Worm (Caenorhabditis elegans) whole organism, L2 larva: ENCODE data around the gene W10C6.2.

Experiments
- C34F6.9 ChIP-seq: fragments of 150-350 bp; optimal IDR thresholded peaks from 2 replicates; lab custom pipeline; 2014; ENCODE audit warnings: missing biosample characterization, missing genetic modification characterization
- R02D3.7 ChIP-seq: fragments of 150-350 bp; optimal IDR thresholded peaks from 2 replicates; lab custom pipeline; 2014; ENCODE audit warnings: missing biosample characterization, missing genetic modification characterization
- Y55F3AM.14 ChIP-seq: fragments of 200-800 bp; sonication (Bioruptor generic); optimal IDR thresholded peaks from 2 replicates; lab custom pipeline; 2018; ENCODE audit warnings: mild to moderate bottlenecking, missing genetic modification characterization, missing compliant biosample characterization
- ZK546.5 ChIP-seq: sonication (generic microtip); optimal IDR thresholded peaks from 2 replicates; lab custom pipeline; 2017; ENCODE audit warnings: missing biosample characterization, missing genetic modification characterization
- alr-1 ChIP-seq: fragments of 150-350 bp; optimal IDR thresholded peaks from 2 replicates; lab custom pipeline; 2014; ENCODE audit warnings: missing biosample characterization, missing genetic modification characterization
- aly-2 ChIP-seq: fragments of 150-350 bp; optimal IDR thresholded peaks from 2 replicates; lab custom pipeline; 2014; ENCODE audit warnings: missing biosample characterization, missing genetic modification characterization
- ama-1 ChIP-seq: fragments of 150-350 bp; optimal IDR thresholded peaks from 2 replicates; lab custom pipeline; 2018; ENCODE audit warnings: inconsistent platforms
- blmp-1 ChIP-seq: sonication (generic microtip); optimal IDR thresholded peaks from 2 replicates; lab custom pipeline; 2017; ENCODE audit warnings: missing genetic modification characterization, mild to moderate bottlenecking, missing compliant biosample characterization, antibody characterized with exemption, moderate library complexity; ENCODE audit not compliant: insufficient read depth
- ceh-16 ChIP-seq: fragments of 150-350 bp; optimal IDR thresholded peaks from 2 replicates; lab custom pipeline; 2014; ENCODE audit warnings: missing biosample characterization, missing genetic modification characterization
- ceh-82 ChIP-seq: fragments of 150-350 bp; optimal IDR thresholded peaks from 2 replicates; lab custom pipeline; 2014; ENCODE audit warnings: missing biosample characterization, missing genetic modification characterization
- crh-2 ChIP-seq: sonication (generic microtip); optimal IDR thresholded peaks from 2 replicates; lab custom pipeline; 2017; ENCODE audit warnings: missing biosample characterization, missing genetic modification characterization
- egl-27 ChIP-seq: sonication (generic microtip); optimal IDR thresholded peaks from 3 replicates; lab custom pipeline; 2017; ENCODE audit warnings: missing biosample characterization, missing genetic modification reagents, missing genetic modification characterization
- elt-1 ChIP-seq: fragments of 150-350 bp; optimal IDR thresholded peaks from 2 replicates; lab custom pipeline; 2014; ENCODE audit warnings: missing biosample characterization, missing genetic modification characterization
- elt-3 ChIP-seq: sonication (generic microtip); optimal IDR thresholded peaks from 2 replicates; lab custom pipeline; 2017; ENCODE audit warnings: missing biosample characterization, missing genetic modification characterization
- fos-1 ChIP-seq: fragments of 150-350 bp; optimal IDR thresholded peaks from 2 replicates; lab custom pipeline; 2014; ENCODE audit warnings: missing biosample characterization, missing genetic modification characterization
- gmeb-1 ChIP-seq: fragments of 150-350 bp; optimal IDR thresholded peaks from 2 replicates; lab custom pipeline; 2014; ENCODE audit warnings: missing biosample characterization, missing genetic modification characterization
- lin-13 ChIP-seq: fragments of 150-350 bp; optimal IDR thresholded peaks from 2 replicates; lab custom pipeline; 2014; ENCODE audit warnings: missing biosample characterization, missing genetic modification reagents, missing genetic modification characterization
- lsy-2 ChIP-seq, 2 experiments: fragments of 150-350 bp in 1 of 2; sonication (generic microtip) in 1 of 2; optimal IDR thresholded peaks; 2 replicates each; lab custom pipeline; 2014 to 2017; ENCODE audit warnings: missing biosample characterization in 2 of 2, missing genetic modification characterization in 2 of 2
- mbf-1 ChIP-seq: sonication (generic microtip); optimal IDR thresholded peaks from 2 replicates; lab custom pipeline; 2017; ENCODE audit warnings: missing biosample characterization, missing genetic modification characterization
- mdl-1 ChIP-seq, 2 experiments: fragments of 150-350 bp in 1 of 2; sonication (generic microtip) in 1 of 2; optimal IDR thresholded peaks; 2 replicates each; lab custom pipeline; 2017; ENCODE audit warnings: missing biosample characterization in 2 of 2, missing genetic modification characterization in 2 of 2
- nhr-11 ChIP-seq: fragments of 150-350 bp; optimal IDR thresholded peaks from 2 replicates; lab custom pipeline; 2014; ENCODE audit warnings: missing biosample characterization, missing genetic modification characterization
- nhr-129 ChIP-seq: fragments of 150-350 bp; optimal IDR thresholded peaks from 2 replicates; lab custom pipeline; 2014; ENCODE audit warnings: missing biosample characterization, missing genetic modification characterization
- nhr-21 ChIP-seq: fragments of 150-350 bp; optimal IDR thresholded peaks from 2 replicates; lab custom pipeline; 2014; ENCODE audit warnings: missing biosample characterization, missing genetic modification characterization
- nhr-23 ChIP-seq: fragments of 150-350 bp; optimal IDR thresholded peaks from 2 replicates; lab custom pipeline; 2014; ENCODE audit warnings: missing biosample characterization, missing genetic modification reagents, missing genetic modification characterization
- nhr-237 ChIP-seq: fragments of 150-350 bp; optimal IDR thresholded peaks from 2 replicates; lab custom pipeline; 2014; ENCODE audit warnings: missing biosample characterization, missing genetic modification characterization
- nhr-25 ChIP-seq: fragments of 150-350 bp; sonication (generic microtip); optimal IDR thresholded peaks from 3 replicates; lab custom pipeline; 2014; ENCODE audit warnings: missing biosample characterization, missing genetic modification characterization
- nhr-6 ChIP-seq: fragments of 150-350 bp; optimal IDR thresholded peaks from 2 replicates; lab custom pipeline; 2014; ENCODE audit warnings: missing biosample characterization, missing genetic modification characterization
- peb-1 ChIP-seq: fragments of 150-350 bp; optimal IDR thresholded peaks from 2 replicates; lab custom pipeline; 2014; ENCODE audit warnings: missing biosample characterization, missing genetic modification characterization
- sem-4 ChIP-seq: fragments of 150-350 bp; optimal IDR thresholded peaks from 2 replicates; lab custom pipeline; 2014; ENCODE audit warnings: missing biosample characterization, missing genetic modification reagents, missing genetic modification characterization
- skn-1 ChIP-seq: sonication (generic microtip); optimal IDR thresholded peaks from 2 replicates; lab custom pipeline; 2017; ENCODE audit warnings: missing biosample characterization, missing genetic modification characterization
- sma-3 ChIP-seq: sonication (generic microtip); optimal IDR thresholded peaks from 2 replicates; lab custom pipeline; 2016; ENCODE audit warnings: missing genetic modification reagents, missing genetic modification characterization, missing compliant biosample characterization
- sma-9 ChIP-seq, 2 experiments: fragments of 150-350 bp in 1 of 2; sonication (generic microtip) in 1 of 2; optimal IDR thresholded peaks; 2 replicates each; lab custom pipeline; 2014 to 2016; ENCODE audit warnings: missing genetic modification characterization in 2 of 2, mild to moderate bottlenecking in 1 of 2, missing biosample characterization in 1 of 2, missing compliant biosample characterization in 1 of 2, missing genetic modification reagents in 1 of 2, moderate library complexity in 1 of 2
- snpc-4 ChIP-seq: fragments of 150-350 bp; optimal IDR thresholded peaks from 2 replicates; lab custom pipeline; 2014; ENCODE audit warnings: missing biosample characterization, missing genetic modification characterization
- unc-39 ChIP-seq: fragments of 150-350 bp; optimal IDR thresholded peaks from 2 replicates; lab custom pipeline; 2014; ENCODE audit warnings: missing biosample characterization, missing genetic modification characterization
- unc-55 ChIP-seq: fragments of 150-350 bp; sonication (generic microtip); optimal IDR thresholded peaks from 3 replicates; lab custom pipeline; 2014; ENCODE audit warnings: missing biosample characterization, missing genetic modification reagents, missing genetic modification characterization
- unc-62 ChIP-seq: fragments of 150-350 bp; optimal IDR thresholded peaks from 2 replicates; lab custom pipeline; 2014; ENCODE audit warnings: missing biosample characterization, missing genetic modification reagents, missing genetic modification characterization
- zag-1 ChIP-seq: fragments of 150-350 bp; optimal IDR thresholded peaks from 2 replicates; lab custom pipeline; 2014; ENCODE audit warnings: missing biosample characterization, missing genetic modification characterization
- ztf-1 ChIP-seq: fragments of 200-800 bp; sonication (Bioruptor generic); conservative IDR thresholded peaks from 2 replicates; pipeline ENCODE4 v1.3.6; 2022; ENCODE audit warnings: missing genetic modification characterization, missing compliant biosample characterization
- ztf-11 ChIP-seq: sonication (generic microtip); optimal IDR thresholded peaks from 2 replicates; lab custom pipeline; 2017; ENCODE audit warnings: missing biosample characterization, missing genetic modification characterization
- ztf-4 ChIP-seq: fragments of 150-350 bp; optimal IDR thresholded peaks from 2 replicates; lab custom pipeline; 2014; ENCODE audit warnings: missing biosample characterization, missing genetic modification characterization

W10C6.2 gene

ce11 chrII:11132542-11132941 is 10.8 kb upstream of the W10C6.2 start, which contains the start of gene F40F8.11 (continued):
- TF ChIP-seq sma-3 (no peak), sma-9 (GFP tag; optimal IDR thresholded peaks at IDR 0.05; lab: Kevin White, UChicago) (no peak), sma-9 (tag; optimal IDR thresholded peaks at IDR 0.05; lab: Kevin White, UChicago) (no peak), ztf-11 (tag; lab: Kevin White, UChicago) (no peak), elt-3 (tag; lab: Kevin White, UChicago) (no peak)

ce11 chrII:11129517-11129916 is 7.8 kb upstream of the W10C6.2 start, which contains the start of gene F40F8.12:
TSS of gene F40F8.12 (plus strand) at chrII:11129817.
- TF ChIP-seq Y55F3AM.14 (GFP tag; lab: Kevin White, UChicago) (no peak), nhr-237 (tag; lab: Kevin White, UChicago) (no peak), unc-62 (GFP tag; lab: Kevin White, UChicago) (no peak), ztf-4 (tag; lab: Kevin White, UChicago) (no peak), sem-4 (tag; lab: Kevin White, UChicago) (no peak), elt-3 (tag; lab: Kevin White, UChicago) (no peak), blmp-1 (tag; lab: Kevin White, UChicago) (no peak), peb-1 (tag; lab: Kevin White, UChicago) (no peak), nhr-23 (tag; lab: Kevin White, UChicago) (no peak)

- no peak for TF ChIP-seq nhr-11 (tag; lab: Kevin White, UChicago)
- no peak for TF ChIP-seq lsy-2 (tag; optimal IDR thresholded peaks at IDR 0.05; lab: Kevin White, UChicago)
- no peak for TF ChIP-seq elt-1 (tag; lab: Kevin White, UChicago)
- TF ChIP-seq sma-9 (GFP tag; optimal IDR thresholded peaks at IDR 0.05; lab: Kevin White, UChicago), result no peak
- TF ChIP-seq sma-9 (tag; optimal IDR thresholded peaks at IDR 0.05; lab: Kevin White, UChicago), result no peak
- TF ChIP-seq lin-13, result no peak
- no peak for TF ChIP-seq nhr-237 (tag; lab: Kevin White, UChicago)
- no peak for TF ChIP-seq ztf-4 (tag; lab: Kevin White, UChicago)
- TF ChIP-seq snpc-4 (tag; lab: Kevin White, UChicago), result no peak
- TF ChIP-seq peb-1 (tag; lab: Kevin White, UChicago), result no peak
- TF ChIP-seq unc-55, result no peak
- TF ChIP-seq R02D3.7 (tag; lab: Kevin White, UChicago), result no peak
- no peak for TF ChIP-seq nhr-25
- no peak for TF ChIP-seq fos-1 (tag; lab: Kevin White, UChicago)
- TF ChIP-seq zag-1 (tag; lab: Kevin White, UChicago), result no peak
- TF ChIP-seq sem-4 (tag; lab: Kevin White, UChicago), result no peak
- no peak for TF ChIP-seq mdl-1 (tag; optimal IDR thresholded peaks at IDR 0.05; lab: Kevin White, UChicago)
- TF ChIP-seq elt-3 (tag; lab: Kevin White, UChicago), result no peak
- TF ChIP-seq ztf-11 (tag; lab: Kevin White, UChicago), result no peak
- no peak for TF ChIP-seq gmeb-1 (tag; lab: Kevin White, UChicago)
These were observed 7.3 kb upstream of the W10C6.2 start, which contains the start of gene F40F8.3 for ce11 chrII:11128989-11129388. TSS of gene F40F8.3 (plus strand) at chrII:11129289.

ce11 chrII:11127364-11127763 is 5.7 kb upstream of the W10C6.2 start, which contains the start of gene F40F8.1:
TSS of gene F40F8.1 (plus strand) at chrII:11127664.
- TF ChIP-seq crh-2 (no peak), ama-1 (no peak), mbf-1 (tag; lab: Kevin White, UChicago) (no peak), sem-4 (tag; lab: Kevin White, UChicago) (no peak), ztf-1 (GFP tag; lab: Robert Waterston, UW) (no peak), alr-1 (tag; lab: Kevin White, UChicago) (no peak), skn-1 (tag; lab: Kevin White, UChicago) (no peak), unc-62 (GFP tag; lab: Kevin White, UChicago) (no peak), nhr-129 (tag; lab: Kevin White, UChicago) (no peak)

ce11 chrII:11126312-11127000 is 4.8 kb upstream of the W10C6.2 start, which contains the start of the genes rps-9 and lsm-1:
TSS of gene rps-9 (minus strand) at chrII:11126362.
TSS of gene lsm-1 (plus strand) at chrII:11126950.
- TF ChIP-seq crh-2, result peak; percentile 77
- peak; percentile 75 for TF ChIP-seq C34F6.9 (tag; lab: Kevin White, UChicago)
- TF ChIP-seq ztf-1 (GFP tag; lab: Robert Waterston, UW), result no peak
- TF ChIP-seq ztf-11 (tag; lab: Kevin White, UChicago), result no peak
- peak; percentile 52 for TF ChIP-seq ztf-4 (tag; lab: Kevin White, UChicago)
- TF ChIP-seq snpc-4 (tag; lab: Kevin White, UChicago), result peak; percentile 56
- no peak for TF ChIP-seq ZK546.5 (tag; lab: Kevin White, UChicago)
- TF ChIP-seq lin-13, result peak; percentile 68
- TF ChIP-seq ceh-16, result no peak
- no peak for TF ChIP-seq egl-27 (tag; lab: Kevin White, UChicago)
- no peak for TF ChIP-seq mbf-1 (tag; lab: Kevin White, UChicago)
- TF ChIP-seq ceh-82 (tag; lab: Kevin White, UChicago), result no peak
- no peak for TF ChIP-seq nhr-6
- no peak for TF ChIP-seq unc-39
- no peak for TF ChIP-seq aly-2 (tag; lab: Kevin White, UChicago)
- TF ChIP-seq elt-3 (tag; lab: Kevin White, UChicago), result no peak
- TF ChIP-seq R02D3.7 (tag; lab: Kevin White, UChicago), result no peak
- TF ChIP-seq nhr-25, result peak; percentile 55
- peak; percentile 40 for TF ChIP-seq sma-3
- TF ChIP-seq zag-1 (tag; lab: Kevin White, UChicago), result no peak
- peak; percentile 71 for TF ChIP-seq gmeb-1 (tag; lab: Kevin White, UChicago)
- peak; percentile 53 for TF ChIP-seq nhr-129 (tag; lab: Kevin White, UChicago)
- TF ChIP-seq nhr-21 (tag; lab: Kevin White, UChicago), result peak; percentile 32
- TF ChIP-seq alr-1 (tag; lab: Kevin White, UChicago), result no peak
- no peak for TF ChIP-seq unc-62 (GFP tag; lab: Kevin White, UChicago)
